Fruit fly (Drosophila melanogaster) whole organism, wandering third instar larva: ENCODE data around the gene Cp110.

ENCODE experiments used
- Abd-B ChIP-seq: fragments of >200 bp; optimal IDR thresholded peaks from 2 replicates; lab custom pipeline; 2017; ENCODE audit warnings: missing biosample characterization, missing genetic modification characterization
- CG9705 ChIP-seq: fragments of 200-800 bp; sonication (Bioruptor generic); optimal IDR thresholded peaks from 2 replicates; lab custom pipeline; 2018; ENCODE audit warnings: missing biosample characterization, mild to moderate bottlenecking, missing genetic modification characterization
- CrebA ChIP-seq: fragments of 200-800 bp; sonication (Bioruptor generic); optimal IDR thresholded peaks from 2 replicates; lab custom pipeline; 2016; ENCODE audit warnings: missing biosample characterization, mild to moderate bottlenecking, missing genetic modification characterization, borderline replicate concordance
- Dfd ChIP-seq: fragments of >200 bp; optimal IDR thresholded peaks from 2 replicates; lab custom pipeline; 2017; ENCODE audit warnings: missing biosample characterization, missing genetic modification characterization
- Dif ChIP-seq: fragments of 200-275, 200-300 bp; sonication (Bioruptor generic); optimal IDR thresholded peaks from 2 replicates; lab custom pipeline; 2018; ENCODE audit warnings: missing biosample characterization, missing genetic modification characterization; ENCODE audit not compliant: partially characterized antibody
- GATAd ChIP-seq: sonication (Bioruptor generic); optimal IDR thresholded peaks from 2 replicates; lab custom pipeline; 2016; ENCODE audit warnings: missing biosample characterization, missing genetic modification characterization
- HLH106 ChIP-seq: fragments of 200-800 bp; optimal IDR thresholded peaks from 3 replicates; lab custom pipeline; 2019; ENCODE audit warnings: missing biosample characterization, mild to moderate bottlenecking, missing genetic modification characterization, moderate library complexity
- Hnf4 ChIP-seq: fragments of 200-800 bp; sonication (Bioruptor generic); optimal IDR thresholded peaks from 2 replicates; lab custom pipeline; 2016; ENCODE audit warnings: missing biosample characterization, mild to moderate bottlenecking, missing genetic modification characterization
- Hr78 ChIP-seq: fragments of >200 bp; optimal IDR thresholded peaks from 2 replicates; lab custom pipeline; 2017; ENCODE audit warnings: missing biosample characterization, missing genetic modification characterization
- Jra ChIP-seq: sonication (Bioruptor generic); optimal IDR thresholded peaks from 2 replicates; lab custom pipeline; 2016; ENCODE audit warnings: missing biosample characterization, missing genetic modification characterization
- Mio ChIP-seq: sonication (Bioruptor generic); optimal IDR thresholded peaks from 2 replicates; lab custom pipeline; 2016; ENCODE audit warnings: missing biosample characterization, missing genetic modification characterization
- Myc ChIP-seq: fragments of >200 bp; optimal IDR thresholded peaks from 2 replicates; lab custom pipeline; 2017
- N ChIP-seq: fragments of >200 bp; optimal IDR thresholded peaks from 2 replicates; lab custom pipeline; 2018; ENCODE audit warnings: missing biosample characterization, missing external identifiers, missing genetic modification characterization
- OdsH ChIP-seq: fragments of 200-800 bp; sonication (Bioruptor generic); optimal IDR thresholded peaks from 2 replicates; lab custom pipeline; 2016; ENCODE audit warnings: missing biosample characterization, mild to moderate bottlenecking, missing genetic modification characterization
- Rel ChIP-seq, 2 experiments: fragments of 200-800 bp; sonication (Bioruptor generic) in 1 of 2; optimal IDR thresholded peaks; 2 replicates in 1 of 2; 3 replicates in 1 of 2; lab custom pipeline; 2016 to 2019; ENCODE audit warnings: mild to moderate bottlenecking in 2 of 2, missing biosample characterization in 2 of 2, missing genetic modification characterization in 2 of 2, moderate library complexity in 1 of 2
- dl ChIP-seq, 2 experiments: fragments of 175-275, 200-275 bp in 1 of 2; fragments of 200-275 bp in 1 of 2; sonication (Bioruptor generic); optimal IDR thresholded peaks; lab custom pipeline; 2018; ENCODE audit warnings: mild to moderate bottlenecking in 2 of 2, missing biosample characterization in 2 of 2, missing genetic modification characterization in 2 of 2, moderate library complexity in 2 of 2; ENCODE audit not compliant: partially characterized antibody in 2 of 2, insufficient read depth in 1 of 2
- dmrt93B ChIP-seq: fragments of 200-800 bp; sonication (Bioruptor generic); optimal IDR thresholded peaks from 2 replicates; lab custom pipeline; 2018; ENCODE audit warnings: missing biosample characterization, mild to moderate bottlenecking, missing genetic modification characterization
- dsf ChIP-seq: sonication (Bioruptor generic); optimal IDR thresholded peaks from 2 replicates; lab custom pipeline; 2016; ENCODE audit warnings: missing biosample characterization, missing genetic modification characterization, borderline replicate concordance
- ey ChIP-seq: fragments of 200-800 bp; sonication (Bioruptor generic); optimal IDR thresholded peaks from 2 replicates; lab custom pipeline; 2016; ENCODE audit warnings: missing biosample characterization, missing genetic modification characterization
- fru ChIP-seq: fragments of 200-800 bp; sonication (Bioruptor generic); optimal IDR thresholded peaks from 3 replicates; lab custom pipeline; 2016; ENCODE audit warnings: missing biosample characterization, mild to moderate bottlenecking, missing genetic modification characterization
- h ChIP-seq: fragments of 200-800 bp; sonication (Bioruptor generic); optimal IDR thresholded peaks from 3 replicates; lab custom pipeline; 2016; ENCODE audit warnings: missing biosample characterization, mild to moderate bottlenecking, missing genetic modification characterization
- lola ChIP-seq: fragments of >200 bp; optimal IDR thresholded peaks from 2 replicates; lab custom pipeline; 2017; ENCODE audit warnings: missing biosample characterization, missing genetic modification characterization
- rgr ChIP-seq: fragments of 200-800 bp; sonication (Bioruptor generic); optimal IDR thresholded peaks from 3 replicates; lab custom pipeline; 2016; ENCODE audit warnings: missing biosample characterization, mild to moderate bottlenecking, missing genetic modification characterization
- sage ChIP-seq: fragments of 200-800 bp; sonication (Bioruptor generic); optimal IDR thresholded peaks from 2 replicates; lab custom pipeline; 2016; ENCODE audit warnings: missing biosample characterization, mild to moderate bottlenecking, missing genetic modification characterization
- sv ChIP-seq: fragments of 200-800 bp; sonication (Bioruptor generic); optimal IDR thresholded peaks from 3 replicates; lab custom pipeline; 2016; ENCODE audit warnings: missing biosample characterization, missing genetic modification characterization
- tai ChIP-seq: sonication (Bioruptor generic); optimal IDR thresholded peaks from 2 replicates; lab custom pipeline; 2016; ENCODE audit warnings: missing biosample characterization, missing genetic modification characterization
- usp ChIP-seq: fragments of >200 bp; optimal IDR thresholded peaks from 2 replicates; lab custom pipeline; 2017; ENCODE audit warnings: missing biosample characterization, missing genetic modification characterization
- woc ChIP-seq: sonication (Bioruptor generic); optimal IDR thresholded peaks from 2 replicates; lab custom pipeline; 2016; ENCODE audit warnings: missing biosample characterization, mild to moderate bottlenecking, missing genetic modification characterization

The Cp110 gene

DNA sequence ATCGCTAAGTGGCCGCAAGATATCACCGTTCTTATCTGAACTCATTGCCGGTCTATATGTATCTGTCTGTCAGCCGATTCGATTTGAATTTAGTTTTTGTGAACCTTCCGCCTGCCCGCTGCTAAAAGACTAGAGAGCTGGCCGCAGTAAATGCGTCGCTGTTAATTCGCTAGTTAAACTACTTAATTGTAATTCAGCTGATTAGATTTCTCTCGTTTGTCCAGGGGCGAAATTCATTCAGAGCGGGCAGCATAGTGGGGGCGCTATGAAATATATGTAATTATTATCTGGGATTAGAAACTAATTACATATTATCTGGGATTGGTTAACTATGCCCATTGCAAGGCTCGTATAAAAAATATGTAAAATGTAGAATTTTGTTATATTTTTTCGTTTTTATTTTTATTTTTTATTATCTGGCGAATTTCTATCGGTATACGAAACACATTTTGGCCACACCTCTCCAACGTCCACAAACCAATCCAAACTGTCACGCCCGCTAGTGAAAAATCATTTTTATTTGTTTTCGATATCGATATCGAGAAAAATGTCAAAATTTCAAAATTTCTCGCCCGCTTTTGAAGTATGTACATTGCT is 32.6 kb upstream of the Cp110 start, which contains the start of the genes CG14615 and tilB:
Gene CG14615, minus strand, starts transcription at position 301 of the 597 bp plus-strand sequence.
Gene tilB, plus strand, starts transcription at position 547 of the 597 bp plus-strand sequence.
- TF ChIP-seq sage (GFP tag; lab: Kevin White, UChicago) (no peak), Dif (GFP tag; lab: Kevin White, UChicago) (no peak), woc (GFP tag; lab: Kevin White, UChicago) (no peak), Hnf4 (GFP tag; lab: Kevin White, UChicago) (no peak)
- TF ChIP-seq, all 38 proteins: peak for 0

DNA sequence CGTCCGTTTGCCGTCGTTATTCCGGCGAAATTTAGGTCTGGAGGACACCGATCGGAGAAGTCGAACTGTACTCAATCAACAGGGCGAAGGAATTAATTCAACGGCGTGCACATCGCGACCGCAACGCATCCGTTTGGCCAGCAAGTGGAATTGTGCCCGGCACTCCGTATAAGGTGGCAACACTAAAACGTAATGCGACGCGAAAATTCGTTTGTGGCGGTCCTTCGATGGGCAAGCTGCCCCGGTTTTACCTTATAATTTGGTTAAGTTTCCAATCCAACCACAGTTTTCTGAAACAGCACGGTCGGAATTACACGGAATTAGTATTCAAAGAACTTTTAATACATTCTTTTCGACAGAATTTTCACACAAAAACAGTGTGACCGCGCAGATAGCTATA is 26.9 kb upstream of the Cp110 start, which contains the start of gene wap:
Gene wap, minus strand, starts transcription at position 400 of the 400 bp plus-strand sequence.
- TF ChIP-seq woc (GFP tag; lab: Kevin White, UChicago), result no peak
- TF ChIP-seq usp (GFP tag; lab: Kevin White, UChicago), result no peak

DNA sequence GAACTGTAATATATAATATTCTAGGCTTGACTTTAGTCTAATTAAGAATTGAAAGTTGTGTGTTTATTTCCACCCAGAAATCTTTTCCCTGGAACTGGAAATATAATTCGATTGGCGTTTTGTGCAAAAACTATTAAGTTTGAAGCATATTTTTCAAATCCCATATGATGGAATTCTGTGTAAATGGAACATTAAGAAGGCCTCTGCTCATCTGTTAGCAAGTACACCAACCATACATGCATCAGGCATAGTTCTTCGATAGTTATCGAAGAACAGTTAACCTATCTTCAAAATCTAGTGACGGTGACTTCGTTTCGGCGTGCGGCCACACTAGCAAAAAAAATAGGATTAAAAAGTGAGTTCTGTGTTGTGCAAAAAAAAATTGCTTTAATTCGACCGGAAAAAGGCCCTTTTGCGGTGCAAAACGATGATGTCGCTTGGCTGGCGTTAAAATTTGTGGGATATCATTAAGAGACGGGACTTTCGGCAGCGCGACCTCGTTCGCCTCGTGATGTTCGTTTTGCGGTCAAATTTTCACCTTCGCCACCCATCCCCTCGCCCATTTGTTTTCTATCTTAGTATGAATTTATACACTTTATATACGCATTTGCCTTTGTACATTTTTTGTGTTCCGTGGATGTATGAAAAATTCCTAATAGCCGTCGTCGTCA is 26.2 kb upstream of the Cp110 start, which contains the start of gene Usp2:
Gene Usp2, plus strand, starts transcription at position 295 of the 671 bp plus-strand sequence.
- peak; percentile 68 for TF ChIP-seq N (GFP tag; lab: Kevin White, UChicago)
- no peak for TF ChIP-seq Rel (GFP tag; optimal IDR thresholded peaks at IDR 0.05; lab: Kevin White, UChicago)
- TF ChIP-seq Rel (tag; optimal IDR thresholded peaks at IDR 0.05; lab: Kevin White, UChicago), result no peak
- TF ChIP-seq dl (GFP tag; optimal IDR thresholded peaks at IDR 0.05; lab: Kevin White, UChicago; ENCODE audit: insufficient read depth in 1 of 2, partially characterized antibody in 2 of 2), result no peak

DNA sequence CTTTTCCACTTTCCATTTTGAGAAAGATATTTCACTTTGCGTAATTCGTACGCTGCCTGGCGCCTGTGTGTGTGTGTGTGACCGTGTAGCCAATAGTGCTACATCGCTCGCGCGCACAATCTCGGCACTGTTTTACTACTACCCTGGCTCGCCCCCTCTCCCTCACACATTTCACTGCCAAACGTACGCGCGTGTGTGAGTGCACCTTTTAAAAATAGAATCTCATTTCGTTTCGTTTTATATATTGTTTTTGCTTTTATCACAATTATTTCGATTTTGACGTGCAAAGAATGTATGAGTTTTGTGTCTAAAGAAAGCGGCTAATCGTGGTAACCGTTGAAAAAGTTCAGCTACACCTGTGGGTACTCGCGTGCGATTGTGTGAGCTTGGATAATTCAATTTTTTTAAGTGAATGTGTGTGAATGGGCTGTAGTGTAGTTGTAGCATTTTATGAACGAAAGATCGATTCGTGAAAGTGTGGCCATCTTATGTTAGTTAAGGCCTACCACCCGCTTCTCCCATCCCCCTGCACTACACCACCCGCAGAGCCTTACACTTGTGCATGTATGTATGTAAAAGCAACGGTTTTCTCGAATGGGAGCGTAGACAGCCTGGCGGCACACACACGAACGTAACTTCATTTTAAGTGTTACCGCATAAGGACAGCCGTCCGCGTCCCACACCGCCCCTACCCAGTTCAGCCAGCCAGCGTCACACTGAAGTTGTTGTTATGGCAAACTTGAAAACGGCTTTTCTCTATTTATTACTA is 25.5 kb upstream of the Cp110 start:
- TF ChIP-seq dsf (GFP tag; lab: Kevin White, UChicago), result no peak
- peak; percentile 42 for TF ChIP-seq h
- no peak for TF ChIP-seq sv (GFP tag; lab: Kevin White, UChicago)
- no peak for TF ChIP-seq Rel (GFP tag; optimal IDR thresholded peaks at IDR 0.05; lab: Kevin White, UChicago)
- no peak for TF ChIP-seq Rel (tag; optimal IDR thresholded peaks at IDR 0.05; lab: Kevin White, UChicago)

DNA sequence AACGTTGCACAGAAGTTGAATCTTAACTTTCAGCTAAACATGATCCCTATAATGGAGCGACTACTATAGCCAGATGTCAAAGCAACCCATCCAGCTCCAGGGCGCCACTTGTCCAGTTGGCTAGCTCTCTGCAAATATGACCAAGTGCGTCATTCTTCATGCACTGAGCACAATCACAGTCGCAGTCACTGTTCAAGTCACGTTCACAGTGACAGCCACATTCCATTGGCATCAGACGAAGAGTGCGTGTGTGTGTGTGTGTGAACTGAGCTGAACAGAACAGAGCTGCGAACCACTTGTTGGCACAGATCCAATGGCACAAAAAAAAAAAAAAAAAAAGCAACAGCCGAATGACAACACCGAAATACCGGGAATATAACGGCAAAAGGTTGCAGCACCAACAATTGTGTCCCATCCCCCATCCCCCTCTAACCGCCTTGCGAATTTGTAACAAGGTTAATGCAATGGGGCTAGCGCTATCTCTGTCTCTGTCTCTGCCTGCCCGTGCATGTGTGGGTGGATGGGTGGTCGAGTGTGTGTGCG is 20.6 kb upstream of the Cp110 start:
- no peak for TF ChIP-seq N (GFP tag; lab: Kevin White, UChicago)
- TF ChIP-seq OdsH (GFP tag; lab: Kevin White, UChicago), result no peak
- no peak for TF ChIP-seq ey (GFP tag; lab: Kevin White, UChicago)
- TF ChIP-seq CG9705 (GFP tag; lab: Kevin White, UChicago), result no peak
- TF ChIP-seq Dfd (GFP tag; lab: Kevin White, UChicago), result no peak
- no peak for TF ChIP-seq sv (GFP tag; lab: Kevin White, UChicago)
- TF ChIP-seq Abd-B (GFP tag; lab: Kevin White, UChicago), result no peak
- TF ChIP-seq sage (GFP tag; lab: Kevin White, UChicago), result no peak
- no peak for TF ChIP-seq lola (GFP tag; lab: Kevin White, UChicago)
- TF ChIP-seq HLH106 (tag; lab: Kevin White, UChicago), result no peak
- no peak for TF ChIP-seq CrebA (GFP tag; lab: Kevin White, UChicago)
- TF ChIP-seq h, result no peak
- TF ChIP-seq usp (GFP tag; lab: Kevin White, UChicago), result no peak
- TF ChIP-seq, all 38 proteins: peak for 0

DNA sequence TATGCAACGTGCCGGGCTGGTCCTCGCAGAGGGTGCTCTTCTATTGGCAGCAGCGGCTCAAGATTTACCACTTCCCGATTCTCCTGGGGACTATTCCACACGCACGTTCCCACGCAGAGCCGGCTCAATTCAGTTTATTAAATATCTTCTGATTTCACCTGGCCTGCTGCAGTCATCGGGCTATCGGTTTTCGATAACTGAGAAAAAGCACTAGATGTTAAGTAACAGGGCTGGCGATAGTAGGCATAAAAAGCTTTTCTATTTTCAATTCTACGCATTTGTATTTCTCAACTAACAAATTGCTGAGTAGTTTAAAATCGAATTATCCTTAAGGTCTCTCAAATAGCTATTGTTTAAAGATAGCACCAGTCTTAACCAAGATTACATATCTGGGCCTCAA is 10.1 kb upstream of the Cp110 start, which contains the start of gene CG14613:
Gene CG14613, minus strand, starts transcription at position 203 of the 400 bp plus-strand sequence.
- TF ChIP-seq h (no peak), GATAd (GFP tag; lab: Kevin White, UChicago) (no peak), Mio (GFP tag; lab: Kevin White, UChicago) (no peak), dmrt93B (GFP tag; lab: Kevin White, UChicago) (no peak), rgr (GFP tag; lab: Kevin White, UChicago) (no peak), Hr78 (no peak), Jra (GFP tag; lab: Kevin White, UChicago) (no peak), sv (GFP tag; lab: Kevin White, UChicago) (no peak), tai (GFP tag; lab: Kevin White, UChicago) (no peak), Myc (lab: Kevin White, UChicago) (no peak), Dif (GFP tag; lab: Kevin White, UChicago) (no peak), fru (GFP tag; lab: Kevin White, UChicago) (no peak), Hnf4 (GFP tag; lab: Kevin White, UChicago) (no peak)
- TF ChIP-seq, all 38 proteins: peak for 0
